Worm (Caenorhabditis elegans): ENCODE results near the gene srp-6.
A peak's percentile ranks its signal among the peaks of the same experiment; 100 is the strongest.

srp-6 gene

ce11 chrV:7415780-7416428 is 30.0 kb upstream of the srp-6 start, which contains the start of gene F18E3.13:
Gene F18E3.13 (plus strand): TSS chrV:7416164.
- peak; percentile 7 for TF ChIP-seq chd-7 (tag; optimal IDR thresholded peaks at IDR 0.05)
- peak; percentile 35 for TF ChIP-seq lin-40 (tag; optimal IDR thresholded peaks at IDR 0.05)
- no peak for TF ChIP-seq mes-4 (tag; optimal IDR thresholded peaks at IDR 0.05)
- peak; percentile 43 for TF ChIP-seq ZK185.1 (tag; optimal IDR thresholded peaks at IDR 0.05; ENCODE audit: poor library complexity, severe bottlenecking)
- TF ChIP-seq attf-5 (GFP tag; optimal IDR thresholded peaks at IDR 0.05): no peak
- peak; percentile 34; the same call in 1 of the 2 replicates for TF ChIP-seq C06A6.2 (GFP tag; conservative IDR thresholded peaks at IDR 0.05)
- TF ChIP-seq atf-7 (tag; optimal IDR thresholded peaks at IDR 0.05): peak; percentile 69
- TF ChIP-seq F39B2.1 (GFP tag; IDR thresholded peaks at IDR 0.05): no peak
- TF ChIP-seq K11D2.4 (GFP tag; IDR thresholded peaks at IDR 0.05): 0 out of 2 replicates have a peak, but pooled peaks have one; percentile 13
- no peak for TF ChIP-seq hrde-1 (tag; optimal IDR thresholded peaks at IDR 0.05; ENCODE audit: borderline replicate concordance)
- TF ChIP-seq F33H1.4 (GFP tag; IDR thresholded peaks at IDR 0.05): no peak
- 0 out of 2 replicates have a peak, but pooled peaks have one; percentile 33 for TF ChIP-seq Y53G8AR.9 (GFP tag; conservative IDR thresholded peaks at IDR 0.05)
- peak; percentile 96 for TF ChIP-seq ama-1 (optimal IDR thresholded peaks at IDR 0.05)
- no peak for TF ChIP-seq ama-1 (GFP tag; optimal IDR thresholded peaks at IDR 0.05)
- no peak for TF ChIP-seq dpff-1 (tag; optimal IDR thresholded peaks at IDR 0.05)
- TF ChIP-seq F57C9.4 (tag; optimal IDR thresholded peaks at IDR 0.05): no peak
- TF ChIP-seq Y95B8A.8 (GFP tag; IDR thresholded peaks at IDR 0.05): no peak
- peak; percentile 79 for TF ChIP-seq ztf-26 (tag; optimal IDR thresholded peaks at IDR 0.05)
- no peak for TF ChIP-seq F37B4.10 (GFP tag; IDR thresholded peaks at IDR 0.05)
- peak; percentile 76 for TF ChIP-seq somi-1 (GFP tag; optimal IDR thresholded peaks at IDR 0.05)
- TF ChIP-seq sptf-2 (GFP tag; optimal IDR thresholded peaks at IDR 0.05): no peak
- TF ChIP-seq lin-26 (GFP tag; IDR thresholded peaks at IDR 0.05): 0 out of 2 replicates have a peak, but pooled peaks have one; percentile 27
- peak; percentile 21 for TF ChIP-seq F22D6.2 (tag; optimal IDR thresholded peaks at IDR 0.05)
- TF ChIP-seq zim-3 (tag; optimal IDR thresholded peaks at IDR 0.05): no peak
- TF ChIP-seq tbx-9 (tag; optimal IDR thresholded peaks at IDR 0.05; ENCODE audit: borderline replicate concordance): no peak
- TF ChIP-seq rpc-1 (optimal IDR thresholded peaks at IDR 0.05): no peak
- no peak for TF ChIP-seq rpc-1 (tag; optimal IDR thresholded peaks at IDR 0.05)
- peak; percentile 74 for TF ChIP-seq nfyb-1 (GFP tag; IDR thresholded peaks at IDR 0.05)
- TF ChIP-seq madf-8 (GFP tag; conservative IDR thresholded peaks at IDR 0.05): no peak
- no peak for TF ChIP-seq nfya-2 (GFP tag; IDR thresholded peaks at IDR 0.05)

ce11 chrV:7414909-7415308 is 29.0 kb upstream of the srp-6 start, which contains the start of gene F18E3.12:
Gene F18E3.12 (plus strand): TSS chrV:7414985.
- TF ChIP-seq ama-1 (optimal IDR thresholded peaks at IDR 0.05) (peak; percentile 94), ama-1 (GFP tag; optimal IDR thresholded peaks at IDR 0.05) (no peak), hmg-1.2 (GFP tag; IDR thresholded peaks at IDR 0.05) (no peak), dpff-1 (tag; optimal IDR thresholded peaks at IDR 0.05) (no peak), lag-1 (GFP tag; IDR thresholded peaks at IDR 0.05) (no peak)

DNA sequence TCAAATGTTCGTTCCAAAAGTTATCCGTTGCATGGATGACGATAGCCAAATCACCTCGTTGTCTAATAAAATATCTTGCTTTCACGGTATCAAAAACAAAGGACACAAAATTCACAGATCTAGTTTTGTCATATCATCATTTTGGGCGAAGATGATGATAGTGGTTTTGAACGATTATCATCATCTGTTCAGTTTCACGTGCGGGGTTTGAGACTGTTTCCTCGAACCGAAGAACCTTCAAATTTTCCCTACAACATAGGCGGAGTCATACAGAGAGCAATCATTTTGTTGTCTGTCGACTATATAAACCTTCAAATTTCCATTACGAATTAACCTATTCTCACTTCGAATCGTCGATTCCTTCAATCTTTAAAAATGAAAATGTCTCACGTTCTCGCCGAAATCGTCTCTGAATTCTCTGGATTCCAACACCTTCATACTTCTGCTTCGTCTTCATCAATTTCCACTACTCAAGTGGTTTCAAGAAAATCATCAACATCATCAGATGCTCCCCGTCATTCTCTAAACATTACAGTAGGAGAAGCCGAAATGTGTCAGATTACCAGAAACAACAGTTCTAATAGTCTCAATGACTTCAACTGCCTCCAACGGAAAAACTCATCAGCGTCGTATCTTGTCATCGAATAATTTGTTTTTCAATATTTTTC is 27.3 kb upstream of the srp-6 start, which contains the start of gene F18E3.11:
Gene F18E3.11, plus strand, starts transcription at position 376 of the 668 bp plus-strand sequence.
- TF ChIP-seq ama-1 (optimal IDR thresholded peaks at IDR 0.05) (peak; percentile 97), ama-1 (GFP tag; optimal IDR thresholded peaks at IDR 0.05) (no peak), F22D6.2 (tag; optimal IDR thresholded peaks at IDR 0.05) (no peak), C06A6.2 (GFP tag; conservative IDR thresholded peaks at IDR 0.05) (0 out of 2 replicates have a peak, but pooled peaks have one; percentile 15), lin-40 (tag; optimal IDR thresholded peaks at IDR 0.05) (peak; percentile 48), ztf-26 (tag; optimal IDR thresholded peaks at IDR 0.05) (peak; percentile 57), Y53F4B.3 (GFP tag; IDR thresholded peaks at IDR 0.05) (no peak)

Data from whole organism, young adult.